Worm (Caenorhabditis elegans) whole organism, L4/young adult: ENCODE measurements around the gene gfm-1.

Experiments
- W03F9.2 ChIP-seq: fragments of 150-350 bp; optimal IDR thresholded peaks from 2 replicates; lab custom pipeline; 2014; ENCODE audit warnings: missing biosample characterization, missing genetic modification characterization
- dao-5 ChIP-seq: sonication (generic microtip); optimal IDR thresholded peaks from 2 replicates; lab custom pipeline; 2016; ENCODE audit warnings: missing genotype, missing genetic modification characterization, moderate library complexity, missing compliant biosample characterization

DNA sequence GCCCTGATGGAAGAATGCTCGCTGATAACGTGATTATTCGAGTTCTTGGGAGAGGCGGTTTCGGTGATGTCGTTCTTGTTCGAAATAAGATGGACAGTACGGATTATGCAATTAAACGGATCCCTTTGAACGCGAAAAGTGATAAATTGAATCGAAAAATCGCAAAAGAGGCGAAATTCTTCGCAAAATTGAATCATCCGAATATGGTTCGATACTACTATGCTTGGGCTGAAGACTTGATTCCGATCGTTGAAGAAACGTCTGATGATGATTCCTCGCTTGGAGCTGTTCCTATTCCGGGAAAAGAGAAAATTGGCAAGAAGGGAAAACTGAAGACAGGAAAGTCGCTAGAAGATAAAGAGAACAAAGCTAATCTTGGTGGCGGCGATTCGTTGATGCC is 31.3 kb upstream of the gfm-1 start:
- TF ChIP-seq dao-5 (tag; lab: Kevin White, UChicago) (no peak), W03F9.2 (tag; lab: Kevin White, UChicago) (no peak)
